Worm (Caenorhabditis elegans): ENCODE results near the gene M110.3.

ce11 chrII:8246476-8246875 lies 30.1 kb upstream of the M110.3 start, which contains the start of gene F35C11.3:
- TF ChIP-seq W03F9.2 (tag; optimal IDR thresholded peaks at IDR 0.05) (no peak), him-1 (tag; optimal IDR thresholded peaks at IDR 0.05) (no peak)

All from whole organism, L4/young adult.